Fruit fly (Drosophila melanogaster) Kc167 (cell line): ENCODE data around the gene CG14401.

Source experiments
- Myc ChIP-seq: fragments of >200 bp; optimal IDR thresholded peaks from 2 replicates; lab custom pipeline; 2017; ENCODE audit warnings: missing external identifiers
- Sin3A ChIP-seq: fragments of >200 bp; optimal IDR thresholded peaks from 2 replicates; lab custom pipeline; 2018; ENCODE audit warnings: missing external identifiers
- insv ChIP-seq: fragments of >200 bp; optimal IDR thresholded peaks from 3 replicates; lab custom pipeline; 2018; ENCODE audit warnings: missing external identifiers
- psq ChIP-seq: fragments of >200 bp; optimal IDR thresholded peaks from 2 replicates; lab custom pipeline; 2017; ENCODE audit warnings: missing external identifiers
- ttk ChIP-seq: sonication (Bioruptor generic); optimal IDR thresholded peaks from 2 replicates; lab custom pipeline; 2017; ENCODE audit warnings: missing external identifiers

dm6 chr2L:20822025-20822371 is 47.7 kb upstream of the CG14401 start:
- TF ChIP-seq ttk (lab: Kevin White, UChicago) = no peak
- no peak for TF ChIP-seq psq (lab: Kevin White, UChicago)
- no peak for TF ChIP-seq Myc (lab: Kevin White, UChicago)
- no peak for TF ChIP-seq insv (lab: Kevin White, UChicago)
- no peak for TF ChIP-seq Sin3A (lab: Kevin White, UChicago)
